Fruit fly (Drosophila melanogaster) whole organism, embryonic: ENCODE measurements around the gene Crz.

Experiments used
- Adf1 ChIP-seq: fragments of 200-800 bp; sonication (Bioruptor generic); IDR thresholded peaks from 2 replicates; pipeline ENCODE4 v1.3.6; 2022; ENCODE audit warnings: missing biosample characterization, missing genetic modification characterization
- Antp ChIP-seq: fragments of 200-800 bp; sonication (Bioruptor generic); optimal IDR thresholded peaks from 3 replicates; lab custom pipeline; 2016; ENCODE audit warnings: missing biosample characterization, missing genetic modification characterization
- CG10267 ChIP-seq: fragments of 200-800 bp; sonication (Bioruptor generic); optimal IDR thresholded peaks from 2 replicates; lab custom pipeline; 2018; ENCODE audit warnings: missing biosample characterization, mild to moderate bottlenecking, missing genetic modification characterization, moderate library complexity
- CG10321 ChIP-seq: fragments of 200-800 bp; sonication (Bioruptor generic); IDR thresholded peaks from 2 replicates; pipeline ENCODE4 v1.3.6; 2022; ENCODE audit warnings: missing biosample characterization, missing genetic modification characterization
- CG10431 ChIP-seq: fragments of 200-800 bp; sonication (Bioruptor generic); optimal IDR thresholded peaks from 3 replicates; lab custom pipeline; 2018; ENCODE audit warnings: missing biosample characterization, mild to moderate bottlenecking, missing genetic modification characterization
- CG11085 ChIP-seq: fragments of 200-800 bp; sonication (Bioruptor generic); IDR thresholded peaks from 2 replicates; pipeline ENCODE4 v1.3.6; 2022; ENCODE audit warnings: missing biosample characterization, missing genetic modification characterization
- CG11695 ChIP-seq: fragments of 200-800 bp; sonication (Bioruptor generic); IDR thresholded peaks from 3 replicates; pipeline ENCODE4 v1.3.6; 2022; ENCODE audit warnings: missing biosample characterization, missing genetic modification characterization
- CG11696 ChIP-seq: fragments of 200-800 bp; sonication (Bioruptor generic); IDR thresholded peaks from 2 replicates; pipeline ENCODE4 v1.3.6; 2022; ENCODE audit warnings: missing biosample characterization, missing genetic modification characterization
- CG12219 ChIP-seq: fragments of 200-800 bp; sonication (Bioruptor generic); optimal IDR thresholded peaks from 3 replicates; lab custom pipeline; 2018; ENCODE audit warnings: missing biosample characterization, mild to moderate bottlenecking, missing genetic modification characterization
- CG1529 ChIP-seq: fragments of 200-800 bp; sonication (Bioruptor generic); optimal IDR thresholded peaks from 3 replicates; lab custom pipeline; 2018; ENCODE audit warnings: missing biosample characterization, missing genetic modification characterization
- CG16813 ChIP-seq: fragments of 200-800 bp; sonication (Bioruptor generic); IDR thresholded peaks from 3 replicates; pipeline ENCODE4 v1.3.6; 2022; ENCODE audit warnings: missing biosample characterization, missing genetic modification characterization; ENCODE audit not compliant: partially characterized antibody
- CG17361 ChIP-seq: fragments of 200-800 bp; sonication (Bioruptor generic); IDR thresholded peaks from 3 replicates; pipeline ENCODE4 v1.3.6; 2022; ENCODE audit warnings: missing biosample characterization, missing genetic modification characterization
- CG17568 ChIP-seq: fragments of 200-800 bp; sonication (Bioruptor generic); optimal IDR thresholded peaks from 2 replicates; lab custom pipeline; 2018; ENCODE audit warnings: missing biosample characterization, mild to moderate bottlenecking, missing genetic modification characterization, moderate library complexity
- CG2120 ChIP-seq: fragments of 200-800 bp; sonication (Bioruptor generic); optimal IDR thresholded peaks from 3 replicates; lab custom pipeline; 2016; ENCODE audit warnings: missing biosample characterization, missing genetic modification characterization
- CG2712 ChIP-seq: fragments of 200-800 bp; optimal IDR thresholded peaks from 3 replicates; lab custom pipeline; 2019; ENCODE audit warnings: missing biosample characterization, mild to moderate bottlenecking, missing genetic modification characterization, moderate library complexity
- CG31365 ChIP-seq: fragments of 200-800 bp; sonication (Bioruptor generic); optimal IDR thresholded peaks from 2 replicates; lab custom pipeline; 2018; ENCODE audit warnings: missing biosample characterization, mild to moderate bottlenecking, missing genetic modification characterization
- CG32767 ChIP-seq: fragments of 200-800 bp; sonication (Bioruptor generic); IDR thresholded peaks from 2 replicates; pipeline ENCODE4 v1.3.6; 2022; ENCODE audit warnings: missing biosample characterization, missing genetic modification characterization
- CG34422 ChIP-seq: fragments of 200-800 bp; sonication (Bioruptor generic); IDR thresholded peaks from 3 replicates; pipeline ENCODE4 v1.3.6; 2022; ENCODE audit warnings: missing biosample characterization, missing genetic modification characterization
- CG3838 ChIP-seq: fragments of 200-800 bp; sonication (Bioruptor generic); optimal IDR thresholded peaks from 3 replicates; lab custom pipeline; 2016; ENCODE audit warnings: missing biosample characterization, missing genetic modification characterization
- CG42726 ChIP-seq: fragments of 200-800 bp; sonication (Bioruptor generic); IDR thresholded peaks from 2 replicates; pipeline ENCODE4 v1.3.6; 2022; ENCODE audit warnings: missing biosample characterization, missing genetic modification characterization; ENCODE audit not compliant: partially characterized antibody
- CG6854 ChIP-seq: fragments of 200-800 bp; sonication (Bioruptor generic); optimal IDR thresholded peaks from 3 replicates; lab custom pipeline; 2017; ENCODE audit warnings: missing biosample characterization, mild to moderate bottlenecking, missing genetic modification characterization
- CG7271 ChIP-seq: fragments of 200-800 bp; sonication (Bioruptor generic); optimal IDR thresholded peaks from 2 replicates; lab custom pipeline; 2018; ENCODE audit warnings: missing biosample characterization, mild to moderate bottlenecking, missing genetic modification characterization, moderate library complexity
- CG9817 ChIP-seq: fragments of 200-800 bp; sonication (Bioruptor generic); optimal IDR thresholded peaks from 2 replicates; lab custom pipeline; 2018; ENCODE audit warnings: missing biosample characterization, mild to moderate bottlenecking, missing genetic modification characterization, moderate library complexity
- CoRest ChIP-seq: fragments of 200-800 bp; sonication (Bioruptor generic); optimal IDR thresholded peaks from 3 replicates; lab custom pipeline; 2018; ENCODE audit warnings: missing biosample characterization, mild to moderate bottlenecking, missing genetic modification characterization, moderate library complexity
- Doc2 ChIP-seq: fragments of 200-800 bp; sonication (Bioruptor generic); IDR thresholded peaks from 2 replicates; pipeline ENCODE4 v1.3.6; 2022; ENCODE audit warnings: missing biosample characterization, missing genetic modification characterization
- Gsc ChIP-seq: fragments of 200-800 bp; sonication (Bioruptor generic); IDR thresholded peaks from 2 replicates; pipeline ENCODE4 v1.3.6; 2022; ENCODE audit warnings: missing biosample characterization, missing genetic modification characterization
- H2.0 ChIP-seq: fragments of 200-800 bp; sonication (Bioruptor generic); IDR thresholded peaks from 2 replicates; pipeline ENCODE4 v1.3.6; 2022; ENCODE audit warnings: missing biosample characterization, missing genetic modification characterization
- Hr39 ChIP-seq: fragments of >200 bp; optimal IDR thresholded peaks from 2 replicates; lab custom pipeline; 2017
- Hr78 ChIP-seq, 2 experiments: fragments of 200-800 bp in 1 of 2; fragments of >200 bp in 1 of 2; sonication (Bioruptor generic) in 1 of 2; optimal IDR thresholded peaks; 2 replicates each; lab custom pipeline; 2017 to 2019; ENCODE audit warnings: missing biosample characterization in 2 of 2, missing genetic modification characterization in 2 of 2, mild to moderate bottlenecking in 1 of 2, moderate library complexity in 1 of 2
- Hsf ChIP-seq: fragments of 200-800 bp; sonication (Bioruptor generic); optimal IDR thresholded peaks from 3 replicates; lab custom pipeline; 2016; ENCODE audit warnings: missing biosample characterization, missing genetic modification characterization
- Lhr ChIP-seq: fragments of 200-800 bp; sonication (Bioruptor generic); optimal IDR thresholded peaks from 3 replicates; lab custom pipeline; 2017; ENCODE audit warnings: mild to moderate bottlenecking, missing biosample characterization, missing genetic modification reagents, missing genetic modification characterization
- MESR4 ChIP-seq: fragments of 200-800 bp; sonication (Bioruptor generic); optimal IDR thresholded peaks from 2 replicates; lab custom pipeline; 2018; ENCODE audit warnings: missing biosample characterization, mild to moderate bottlenecking, missing genetic modification characterization, moderate library complexity
- Neu2 ChIP-seq: fragments of 200-800 bp; sonication (Bioruptor generic); optimal IDR thresholded peaks from 3 replicates; lab custom pipeline; 2016; ENCODE audit warnings: missing biosample characterization, missing genetic modification characterization, borderline replicate concordance
- Opbp ChIP-seq: fragments of 200-800 bp; sonication (Bioruptor generic); IDR thresholded peaks from 3 replicates; pipeline ENCODE4 v1.3.6; 2022; ENCODE audit warnings: missing biosample characterization, missing genetic modification characterization; ENCODE audit not compliant: partially characterized antibody
- Optix ChIP-seq: fragments of 200-800 bp; sonication (Bioruptor generic); IDR thresholded peaks from 3 replicates; pipeline ENCODE4 v1.3.6; 2022; ENCODE audit warnings: missing biosample characterization, missing genetic modification characterization
- Ptx1 ChIP-seq: fragments of 200-800 bp; sonication (Bioruptor generic); IDR thresholded peaks from 2 replicates; pipeline ENCODE4 v1.3.6; 2022; ENCODE audit warnings: missing biosample characterization, missing genetic modification characterization
- Side ChIP-seq: fragments of 200-800 bp; sonication (Bioruptor generic); optimal IDR thresholded peaks from 2 replicates; lab custom pipeline; 2016; ENCODE audit warnings: missing biosample characterization, missing genetic modification characterization
- br ChIP-seq: fragments of >200 bp; optimal IDR thresholded peaks from 2 replicates; lab custom pipeline; 2017
- emc ChIP-seq: fragments of 200-800 bp; sonication (Bioruptor generic); optimal IDR thresholded peaks from 2 replicates; lab custom pipeline; 2016; ENCODE audit warnings: missing biosample characterization, missing genetic modification characterization
- fd64A ChIP-seq: fragments of 200-800 bp; sonication (Bioruptor generic); optimal IDR thresholded peaks from 3 replicates; lab custom pipeline; 2018; ENCODE audit warnings: missing biosample characterization, mild to moderate bottlenecking, missing genetic modification characterization
- jigr1 ChIP-seq: fragments of 200-800 bp; sonication (Bioruptor generic); IDR thresholded peaks from 3 replicates; pipeline ENCODE4 v1.3.6; 2022; ENCODE audit warnings: missing biosample characterization, missing genetic modification characterization
- pum ChIP-seq: fragments of 200-800 bp; sonication (Bioruptor generic); optimal IDR thresholded peaks from 2 replicates; lab custom pipeline; 2016; ENCODE audit warnings: missing biosample characterization, missing genetic modification characterization
- pzg ChIP-seq: fragments of 200-800 bp; sonication (Bioruptor generic); optimal IDR thresholded peaks from 3 replicates; lab custom pipeline; 2018; ENCODE audit warnings: missing biosample characterization, mild to moderate bottlenecking, missing genetic modification characterization, moderate library complexity
- ranshi ChIP-seq: fragments of 200-800 bp; sonication (Bioruptor generic); IDR thresholded peaks from 2 replicates; pipeline ENCODE4 v1.3.6; 2022; ENCODE audit warnings: missing biosample characterization, missing genetic modification characterization
- schlank ChIP-seq: fragments of 200-800 bp; sonication (Bioruptor generic); optimal IDR thresholded peaks from 2 replicates; lab custom pipeline; 2018; ENCODE audit warnings: missing biosample characterization, mild to moderate bottlenecking, missing genetic modification characterization
- seq ChIP-seq: fragments of 200-800 bp; sonication (Bioruptor generic); IDR thresholded peaks from 2 replicates; pipeline ENCODE4 v1.3.6; 2022; ENCODE audit warnings: missing biosample characterization, missing genetic modification characterization
- tin ChIP-seq: fragments of 200-800 bp; sonication (Bioruptor generic); optimal IDR thresholded peaks from 3 replicates; lab custom pipeline; 2016; ENCODE audit warnings: missing biosample characterization, missing genetic modification characterization
- twi ChIP-seq: fragments of 200-800 bp; optimal IDR thresholded peaks from 2 replicates; lab custom pipeline; 2019; ENCODE audit warnings: missing biosample characterization, mild to moderate bottlenecking, missing genetic modification characterization, moderate library complexity
- usp ChIP-seq: fragments of >200 bp; optimal IDR thresholded peaks from 2 replicates; lab custom pipeline; 2017; ENCODE audit warnings: missing biosample characterization, missing genetic modification characterization
- vvl ChIP-seq: fragments of 200-800 bp; sonication (Bioruptor generic); IDR thresholded peaks from 2 replicates; pipeline ENCODE4 v1.3.6; 2022; ENCODE audit warnings: missing biosample characterization, missing genetic modification characterization
- wor ChIP-seq: fragments of 200-800 bp; sonication (Bioruptor generic); IDR thresholded peaks from 2 replicates; pipeline ENCODE4 v1.3.6; 2022; ENCODE audit warnings: missing biosample characterization, missing genetic modification characterization

The Crz gene

dm6 chr3R:14283754-14284421, 30.8 kb upstream of the Crz start (continued):
- no peak for TF ChIP-seq CG17361 (GFP tag; lab: Robert Waterston, UW)
- TF ChIP-seq CG11696 (GFP tag; lab: Robert Waterston, UW), result no peak
- peak; percentile 73 for TF ChIP-seq MESR4 (GFP tag; lab: Kevin White, UChicago)
- peak; percentile 93 for TF ChIP-seq Side (GFP tag; lab: Kevin White, UChicago)
- no peak for TF ChIP-seq CG42726 (GFP tag; lab: Robert Waterston, UW)
- TF ChIP-seq twi, result peak; percentile 94
- no peak for TF ChIP-seq jigr1 (GFP tag; lab: Robert Waterston, UW)
- TF ChIP-seq CG16813, result no peak
- TF ChIP-seq Hr39 (lab: Kevin White, UChicago), result no peak
- peak; percentile 90 for TF ChIP-seq fd64A (GFP tag; lab: Kevin White, UChicago)
- TF ChIP-seq CG10431, result peak; percentile 84
- peak; percentile 99 for TF ChIP-seq CG2120 (GFP tag; lab: Kevin White, UChicago)
- peak; percentile 98 for TF ChIP-seq tin (GFP tag; lab: Kevin White, UChicago)
- peak; percentile 98 for TF ChIP-seq CG17568 (GFP tag; lab: Kevin White, UChicago)
- TF ChIP-seq Adf1 (GFP tag; lab: Robert Waterston, UW), result no peak
- TF ChIP-seq CoRest (tag; lab: Kevin White, UChicago), result peak; percentile 99
- no peak for TF ChIP-seq CG32767
- TF ChIP-seq Optix (GFP tag; lab: Robert Waterston, UW), result no peak
- TF ChIP-seq Lhr (GFP tag; lab: Kevin White, UChicago), result peak; percentile 94
- TF ChIP-seq Hr78 (GFP tag; optimal IDR thresholded peaks at IDR 0.05; lab: Kevin White, UChicago), result peak in 1 of 2 experiments; percentile 94
- TF ChIP-seq CG3838 (GFP tag; lab: Kevin White, UChicago), result peak; percentile 96
- no peak for TF ChIP-seq seq
- no peak for TF ChIP-seq Doc2 (GFP tag; lab: Robert Waterston, UW)
- no peak for TF ChIP-seq usp (GFP tag; lab: Kevin White, UChicago)
- TF ChIP-seq Ptx1 (GFP tag; lab: Robert Waterston, UW), result no peak
- TF ChIP-seq schlank (tag; lab: Kevin White, UChicago), result peak; percentile 96
- no peak for TF ChIP-seq CG11695 (GFP tag; lab: Robert Waterston, UW)
- no peak for TF ChIP-seq ranshi (GFP tag; lab: Robert Waterston, UW)
- TF ChIP-seq CG10321 (GFP tag; lab: Robert Waterston, UW), result no peak
- no peak for TF ChIP-seq CG11085 (GFP tag; lab: Robert Waterston, UW)
- TF ChIP-seq Hsf (GFP tag; lab: Kevin White, UChicago), result peak; percentile 99
- TF ChIP-seq CG12219 (GFP tag; lab: Kevin White, UChicago), result peak; percentile 98
- no peak for TF ChIP-seq vvl
- peak; percentile 20 for TF ChIP-seq pzg (GFP tag; lab: Kevin White, UChicago)
- TF ChIP-seq CG1529 (GFP tag; lab: Kevin White, UChicago), result peak; percentile 98
- TF ChIP-seq CG31365 (tag; lab: Kevin White, UChicago), result peak; percentile 90
- peak; percentile 93 for TF ChIP-seq pum (GFP tag; lab: Kevin White, UChicago)
- TF ChIP-seq CG10267 (tag; lab: Kevin White, UChicago), result peak; percentile 96
- peak; percentile 89 for TF ChIP-seq emc
- TF ChIP-seq Antp (GFP tag; lab: Kevin White, UChicago), result peak; percentile 76
- peak; percentile 87 for TF ChIP-seq CG7271 (tag; lab: Kevin White, UChicago)
- TF ChIP-seq Opbp, result no peak
- TF ChIP-seq br (lab: Kevin White, UChicago), result no peak
- no peak for TF ChIP-seq H2.0 (GFP tag; lab: Robert Waterston, UW)
- no peak for TF ChIP-seq CG34422
- TF ChIP-seq wor (GFP tag; lab: Robert Waterston, UW), result no peak
- TF ChIP-seq CG6854 (GFP tag; lab: Kevin White, UChicago), result peak; percentile 98
- no peak for TF ChIP-seq Gsc (GFP tag; lab: Robert Waterston, UW)
- peak; percentile 2 for TF ChIP-seq Neu2 (GFP tag; lab: Kevin White, UChicago)
- peak; percentile 98 for TF ChIP-seq CG9817
- peak; percentile 99 for TF ChIP-seq CG2712 (tag; lab: Kevin White, UChicago)
